Fruit fly (Drosophila melanogaster) whole organism, embryonic: Measurements from ENCODE around the gene CG15629.

ENCODE experiments used
- Blimp-1 ChIP-seq: fragments of 200-800 bp; sonication (Bioruptor generic); optimal IDR thresholded peaks from 3 replicates; lab custom pipeline; 2018; ENCODE audit warnings: missing biosample characterization, missing genetic modification characterization, mild to moderate bottlenecking, moderate library complexity, missing genetic modification reagents
- CG10654 ChIP-seq: fragments of 200-800 bp; sonication (Bioruptor generic); optimal IDR thresholded peaks from 2 replicates; lab custom pipeline; 2016; ENCODE audit warnings: missing biosample characterization, missing genetic modification characterization
- CG10979 ChIP-seq: fragments of 200-800 bp; sonication (Bioruptor generic); optimal IDR thresholded peaks from 2 replicates; lab custom pipeline; 2018; ENCODE audit warnings: missing biosample characterization, mild to moderate bottlenecking, missing genetic modification characterization, moderate library complexity
- CG11085 ChIP-seq: fragments of 200-800 bp; sonication (Bioruptor generic); IDR thresholded peaks from 2 replicates; pipeline ENCODE4 v1.3.6; 2022; ENCODE audit warnings: missing biosample characterization, missing genetic modification characterization
- CG11504 ChIP-seq: fragments of 200-800 bp; sonication (Bioruptor generic); optimal IDR thresholded peaks from 3 replicates; lab custom pipeline; 2019; ENCODE audit warnings: missing biosample characterization, mild to moderate bottlenecking, missing genetic modification characterization, moderate library complexity
- CG11723 ChIP-seq: fragments of 200-800 bp; sonication (Bioruptor generic); optimal IDR thresholded peaks from 2 replicates; lab custom pipeline; 2017; ENCODE audit warnings: missing biosample characterization, mild to moderate bottlenecking, missing genetic modification characterization
- CG13424 ChIP-seq: fragments of 200-800 bp; sonication (Bioruptor generic); optimal IDR thresholded peaks from 2 replicates; lab custom pipeline; 2019; ENCODE audit warnings: missing biosample characterization, mild to moderate bottlenecking, missing genetic modification characterization, moderate library complexity
- CG13775 ChIP-seq: fragments of 200-800 bp; sonication (Bioruptor generic); optimal IDR thresholded peaks from 3 replicates; lab custom pipeline; 2017; ENCODE audit warnings: missing biosample characterization, mild to moderate bottlenecking, missing genetic modification characterization
- CG14667 ChIP-seq: fragments of 200-800 bp; sonication (Bioruptor generic); IDR thresholded peaks from 2 replicates; pipeline ENCODE4 v1.3.6; 2022; ENCODE audit warnings: missing biosample characterization, missing genetic modification characterization
- CG1603 ChIP-seq: fragments of 200-800 bp; sonication (Bioruptor generic); optimal IDR thresholded peaks from 2 replicates; lab custom pipeline; 2019; ENCODE audit warnings: missing biosample characterization, mild to moderate bottlenecking, missing genetic modification characterization, moderate library complexity
- CG2199 ChIP-seq: fragments of 200-800 bp; sonication (Bioruptor generic); IDR thresholded peaks from 3 replicates; pipeline ENCODE4 v1.3.6; 2022; ENCODE audit warnings: missing biosample characterization, missing genetic modification characterization
- CG43689 ChIP-seq: fragments of 200-800 bp; sonication (Bioruptor generic); IDR thresholded peaks from 2 replicates; pipeline ENCODE4 v1.3.6; 2022; ENCODE audit warnings: missing biosample characterization, missing genetic modification characterization
- CG6175 ChIP-seq: fragments of 200-800 bp; sonication (Bioruptor generic); IDR thresholded peaks from 3 replicates; pipeline ENCODE4 v1.3.6; 2022; ENCODE audit warnings: missing biosample characterization, missing genetic modification characterization
- CG6765 ChIP-seq: fragments of 200-800 bp; sonication (Bioruptor generic); optimal IDR thresholded peaks from 3 replicates; lab custom pipeline; 2017; ENCODE audit warnings: missing biosample characterization, mild to moderate bottlenecking, missing genetic modification characterization
- CG6813 ChIP-seq: fragments of 200-800 bp; sonication (Bioruptor generic); optimal IDR thresholded peaks from 2 replicates; lab custom pipeline; 2017; ENCODE audit warnings: missing biosample characterization, missing genetic modification characterization, mild to moderate bottlenecking, moderate library complexity, missing genetic modification reagents
- CG7987 ChIP-seq: fragments of 200-800 bp; sonication (Bioruptor generic); optimal IDR thresholded peaks from 2 replicates; lab custom pipeline; 2018; ENCODE audit warnings: missing biosample characterization, mild to moderate bottlenecking, missing genetic modification characterization, moderate library complexity
- CG8388 ChIP-seq: fragments of 200-800 bp; sonication (Bioruptor generic); optimal IDR thresholded peaks from 2 replicates; lab custom pipeline; 2019; ENCODE audit warnings: missing biosample characterization, mild to moderate bottlenecking, missing genetic modification characterization, moderate library complexity
- Chrac-16 ChIP-seq: fragments of 200-800 bp; sonication (Bioruptor generic); optimal IDR thresholded peaks from 3 replicates; lab custom pipeline; 2016; ENCODE audit warnings: missing biosample characterization, missing genetic modification characterization
- CkIIα-i1 ChIP-seq: fragments of 200-800 bp; sonication (Bioruptor generic); IDR thresholded peaks from 2 replicates; pipeline ENCODE4 v1.3.6; 2022; ENCODE audit warnings: missing biosample characterization, missing genetic modification characterization
- CoRest ChIP-seq: fragments of 200-800 bp; sonication (Bioruptor generic); optimal IDR thresholded peaks from 3 replicates; lab custom pipeline; 2018; ENCODE audit warnings: missing biosample characterization, mild to moderate bottlenecking, missing genetic modification characterization, moderate library complexity
- Dad ChIP-seq: fragments of 200-800 bp; sonication (Bioruptor generic); optimal IDR thresholded peaks from 3 replicates; lab custom pipeline; 2016; ENCODE audit warnings: missing biosample characterization, missing genetic modification characterization
- Fer1 ChIP-seq: fragments of 200-800 bp; sonication (Bioruptor generic); optimal IDR thresholded peaks from 2 replicates; lab custom pipeline; 2017; ENCODE audit warnings: missing biosample characterization, mild to moderate bottlenecking, missing genetic modification characterization
- Lim3 ChIP-seq: fragments of 200-800 bp; sonication (Bioruptor generic); IDR thresholded peaks from 2 replicates; pipeline ENCODE4 v1.3.6; 2022; ENCODE audit warnings: missing biosample characterization, missing genetic modification characterization
- MBD-R2 ChIP-seq: fragments of 200-800 bp; sonication (Bioruptor generic); IDR thresholded peaks from 2 replicates; pipeline ENCODE4 v1.3.6; 2022; ENCODE audit warnings: missing biosample characterization, missing genetic modification characterization
- MTF-1 ChIP-seq: fragments of 200-800 bp; sonication (Bioruptor generic); optimal IDR thresholded peaks from 2 replicates; lab custom pipeline; 2018; ENCODE audit warnings: missing biosample characterization, mild to moderate bottlenecking, missing genetic modification characterization, borderline replicate concordance
- Max ChIP-seq: fragments of 200-800 bp; sonication (Bioruptor generic); optimal IDR thresholded peaks from 2 replicates; lab custom pipeline; 2016; ENCODE audit warnings: missing biosample characterization, mild to moderate bottlenecking, missing genetic modification characterization
- Opbp ChIP-seq: fragments of 200-800 bp; sonication (Bioruptor generic); IDR thresholded peaks from 3 replicates; pipeline ENCODE4 v1.3.6; 2022; ENCODE audit warnings: missing biosample characterization, missing genetic modification characterization; ENCODE audit not compliant: partially characterized antibody
- Poxn ChIP-seq: fragments of 200-800 bp; sonication (Bioruptor generic); IDR thresholded peaks from 2 replicates; pipeline ENCODE4 v1.3.6; 2022; ENCODE audit warnings: missing biosample characterization, missing genetic modification characterization
- Ptx1 ChIP-seq: fragments of 200-800 bp; sonication (Bioruptor generic); IDR thresholded peaks from 2 replicates; pipeline ENCODE4 v1.3.6; 2022; ENCODE audit warnings: missing biosample characterization, missing genetic modification characterization
- Taf1 ChIP-seq: fragments of 200-800 bp; sonication (Bioruptor generic); IDR thresholded peaks from 2 replicates; pipeline ENCODE4 v1.3.6; 2022; ENCODE audit warnings: missing biosample characterization, missing genetic modification characterization
- Usf ChIP-seq: fragments of 200-800 bp; sonication (Bioruptor generic); optimal IDR thresholded peaks from 2 replicates; lab custom pipeline; 2017; ENCODE audit warnings: missing genotype, missing biosample characterization, missing genetic modification characterization
- ac ChIP-seq: fragments of 200-800 bp; sonication (Bioruptor generic); optimal IDR thresholded peaks from 3 replicates; lab custom pipeline; 2017; ENCODE audit warnings: missing biosample characterization, mild to moderate bottlenecking, missing genetic modification characterization
- az2 ChIP-seq: fragments of 200-800 bp; sonication (Bioruptor generic); optimal IDR thresholded peaks from 3 replicates; lab custom pipeline; 2016; ENCODE audit warnings: missing biosample characterization, missing genetic modification characterization
- cad ChIP-seq: fragments of >200 bp; optimal IDR thresholded peaks from 2 replicates; lab custom pipeline; 2017; ENCODE audit warnings: missing biosample characterization, missing genetic modification characterization
- cg ChIP-seq: fragments of 200-800 bp; sonication (Bioruptor generic); optimal IDR thresholded peaks from 3 replicates; lab custom pipeline; 2019; ENCODE audit warnings: missing biosample characterization, mild to moderate bottlenecking, missing genetic modification characterization, moderate library complexity
- chn ChIP-seq: fragments of 200-800 bp; sonication (Bioruptor generic); optimal IDR thresholded peaks from 2 replicates; lab custom pipeline; 2016; ENCODE audit warnings: missing biosample characterization, missing genetic modification characterization
- crol ChIP-seq: fragments of 200-800 bp; sonication (Bioruptor generic); IDR thresholded peaks from 2 replicates; pipeline ENCODE4 v1.3.6; 2022; ENCODE audit warnings: missing biosample characterization, missing genetic modification characterization
- da ChIP-seq: fragments of 200-800 bp; sonication (Bioruptor generic); optimal IDR thresholded peaks from 2 replicates; lab custom pipeline; 2016; ENCODE audit warnings: missing biosample characterization, missing genetic modification characterization
- danr ChIP-seq: fragments of 200-800 bp; sonication (Bioruptor generic); IDR thresholded peaks from 2 replicates; pipeline ENCODE4 v1.3.6; 2022; ENCODE audit warnings: missing biosample characterization, missing genetic modification characterization
- gcm2 ChIP-seq: fragments of 200-800 bp; sonication (Bioruptor generic); optimal IDR thresholded peaks from 2 replicates; lab custom pipeline; 2016; ENCODE audit warnings: missing biosample characterization, missing genetic modification characterization
- kah ChIP-seq: fragments of 200-800 bp; sonication (Bioruptor generic); optimal IDR thresholded peaks from 2 replicates; lab custom pipeline; 2018; ENCODE audit warnings: missing biosample characterization, mild to moderate bottlenecking, missing genetic modification characterization
- klu ChIP-seq: fragments of 200-800 bp; sonication (Bioruptor generic); IDR thresholded peaks from 2 replicates; pipeline ENCODE4 v1.3.6; 2022; ENCODE audit warnings: missing biosample characterization, missing genetic modification characterization
- knrl ChIP-seq: fragments of 200-800 bp; sonication (Bioruptor generic); IDR thresholded peaks from 3 replicates; pipeline ENCODE4 v1.3.6; 2022; ENCODE audit warnings: missing biosample characterization, missing genetic modification characterization; ENCODE audit not compliant: partially characterized antibody
- lmd ChIP-seq: fragments of 200-800 bp; sonication (Bioruptor generic); IDR thresholded peaks from 2 replicates; pipeline ENCODE4 v1.3.6; 2022; ENCODE audit warnings: missing biosample characterization, missing genetic modification characterization
- luna ChIP-seq: fragments of 200-800 bp; sonication (Bioruptor generic); optimal IDR thresholded peaks from 2 replicates; lab custom pipeline; 2016; ENCODE audit warnings: missing biosample characterization, missing genetic modification characterization
- odd ChIP-seq: fragments of 200-800 bp; sonication (Bioruptor generic); optimal IDR thresholded peaks from 2 replicates; lab custom pipeline; 2017; ENCODE audit warnings: missing biosample characterization, mild to moderate bottlenecking, missing genetic modification characterization
- onecut ChIP-seq: fragments of 200-800 bp; sonication (Bioruptor generic); IDR thresholded peaks from 2 replicates; pipeline ENCODE4 v1.3.6; 2022; ENCODE audit warnings: missing biosample characterization, missing genetic modification characterization
- pho ChIP-seq: fragments of 200-800 bp; sonication (Bioruptor generic); optimal IDR thresholded peaks from 2 replicates; lab custom pipeline; 2016; ENCODE audit warnings: missing biosample characterization, missing genetic modification characterization
- pros ChIP-seq: fragments of 200-800 bp; sonication (Bioruptor generic); optimal IDR thresholded peaks from 3 replicates; lab custom pipeline; 2019; ENCODE audit warnings: missing biosample characterization, mild to moderate bottlenecking, missing genetic modification characterization, moderate library complexity
- salm ChIP-seq: fragments of 200-800 bp; sonication (Bioruptor generic); optimal IDR thresholded peaks from 2 replicates; lab custom pipeline; 2018; ENCODE audit warnings: missing biosample characterization, mild to moderate bottlenecking, missing genetic modification characterization
- ssp ChIP-seq: fragments of 200-800 bp; sonication (Bioruptor generic); IDR thresholded peaks from 2 replicates; pipeline ENCODE4 v1.3.6; 2022; ENCODE audit warnings: missing biosample characterization, missing genetic modification characterization
- sug ChIP-seq: fragments of 200-800 bp; optimal IDR thresholded peaks from 2 replicates; lab custom pipeline; 2019; ENCODE audit warnings: missing biosample characterization, mild to moderate bottlenecking, missing genetic modification characterization, moderate library complexity

CG15629 gene

DNA sequence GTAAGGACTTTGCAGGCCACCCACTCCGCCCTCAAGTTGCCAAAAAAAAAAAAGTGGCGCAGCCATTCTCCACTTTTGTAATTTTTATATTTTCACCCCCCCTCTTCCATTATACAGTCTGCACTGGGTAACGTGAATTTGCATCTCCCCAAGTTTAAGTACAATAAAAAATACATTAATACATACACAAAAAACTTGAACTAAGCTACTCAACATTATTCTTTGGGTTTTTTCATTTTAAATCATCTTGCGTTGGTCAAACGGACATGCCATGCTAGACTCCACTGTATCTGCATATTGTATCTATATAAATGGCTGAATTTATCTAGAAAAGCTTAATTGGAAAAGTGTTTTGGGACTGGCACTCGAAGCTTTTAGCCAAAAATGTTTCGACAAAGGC is 48.7 kb downstream of the CG15629 start (continued):
- TF ChIP-seq Fer1 (GFP tag; lab: Kevin White, UChicago): peak; percentile 64
- no peak for TF ChIP-seq ac (GFP tag; lab: Kevin White, UChicago)
- TF ChIP-seq CG11504: no peak
- TF ChIP-seq sug (tag; lab: Kevin White, UChicago): no peak
- TF ChIP-seq klu: no peak
- no peak for TF ChIP-seq CG1603 (tag; lab: Kevin White, UChicago)
- no peak for TF ChIP-seq CG2199
- TF ChIP-seq lmd: peak; percentile 23; the same call in 1 of the 2 replicates
- TF ChIP-seq chn (GFP tag; lab: Kevin White, UChicago): no peak
- no peak for TF ChIP-seq MTF-1 (GFP tag; lab: Kevin White, UChicago)
- TF ChIP-seq CG6765: no peak
- peak; percentile 8 for TF ChIP-seq CG6813 (GFP tag; lab: Kevin White, UChicago)
- TF ChIP-seq CG14667 (GFP tag; lab: Robert Waterston, UW): peak; percentile 54
- no peak for TF ChIP-seq knrl (GFP tag; lab: Robert Waterston, UW)
- no peak for TF ChIP-seq salm (tag; lab: Kevin White, UChicago)
- no peak for TF ChIP-seq da
- no peak for TF ChIP-seq odd
- TF ChIP-seq luna (GFP tag; lab: Kevin White, UChicago): no peak
- TF ChIP-seq Usf: no peak
- TF ChIP-seq Lim3 (GFP tag; lab: Robert Waterston, UW): no peak
- no peak for TF ChIP-seq CG10979 (tag; lab: Kevin White, UChicago)
- TF ChIP-seq pros (GFP tag; lab: Kevin White, UChicago): no peak
- TF ChIP-seq CkIIα-i1 (GFP tag; lab: Robert Waterston, UW): no peak
- no peak for TF ChIP-seq pho (GFP tag; lab: Kevin White, UChicago)
- no peak for TF ChIP-seq danr (GFP tag; lab: Robert Waterston, UW)
- no peak for TF ChIP-seq cg (GFP tag; lab: Kevin White, UChicago)
- no peak for TF ChIP-seq Opbp (GFP tag; lab: Robert Waterston, UW)
- TF ChIP-seq CG11085: no peak
- TF ChIP-seq Chrac-16 (GFP tag; lab: Kevin White, UChicago): no peak
- TF ChIP-seq CoRest (tag; lab: Kevin White, UChicago): peak; percentile 5
- no peak for TF ChIP-seq CG43689 (GFP tag; lab: Robert Waterston, UW)
- no peak for TF ChIP-seq Poxn
- TF ChIP-seq CG11723 (GFP tag; lab: Kevin White, UChicago): no peak
- TF ChIP-seq Taf1 (GFP tag; lab: Robert Waterston, UW): 0 out of 2 replicates have a peak, but pooled peaks have one; percentile 15
- TF ChIP-seq onecut: no peak
- no peak for TF ChIP-seq kah
- no peak for TF ChIP-seq Blimp-1 (GFP tag; lab: Kevin White, UChicago)
- TF ChIP-seq Max (GFP tag; lab: Kevin White, UChicago): no peak
- TF ChIP-seq CG7987 (GFP tag; lab: Kevin White, UChicago): no peak
- peak; percentile 61 for TF ChIP-seq Ptx1
- TF ChIP-seq MBD-R2 (GFP tag; lab: Robert Waterston, UW): peak; percentile 33; the same call in 1 of the 2 replicates
- TF ChIP-seq CG13424 (tag; lab: Kevin White, UChicago): peak; percentile 19
- TF ChIP-seq CG10654 (GFP tag; lab: Kevin White, UChicago): peak; percentile 4
- peak; percentile 7 for TF ChIP-seq az2 (GFP tag; lab: Kevin White, UChicago)
- no peak for TF ChIP-seq cad (GFP tag; lab: Kevin White, UChicago)
- TF ChIP-seq CG13775 (GFP tag; lab: Kevin White, UChicago): no peak
- no peak for TF ChIP-seq ssp
- no peak for TF ChIP-seq CG8388 (GFP tag; lab: Kevin White, UChicago)
- TF ChIP-seq crol: no peak
- no peak for TF ChIP-seq Dad (GFP tag; lab: Kevin White, UChicago)
- no peak for TF ChIP-seq gcm2 (GFP tag; lab: Kevin White, UChicago)
- 0 out of 3 replicates have a peak, but pooled peaks have one; percentile 37 for TF ChIP-seq CG6175
